Worm (Caenorhabditis elegans): ENCODE measurements around the gene cam-1.

DNA sequence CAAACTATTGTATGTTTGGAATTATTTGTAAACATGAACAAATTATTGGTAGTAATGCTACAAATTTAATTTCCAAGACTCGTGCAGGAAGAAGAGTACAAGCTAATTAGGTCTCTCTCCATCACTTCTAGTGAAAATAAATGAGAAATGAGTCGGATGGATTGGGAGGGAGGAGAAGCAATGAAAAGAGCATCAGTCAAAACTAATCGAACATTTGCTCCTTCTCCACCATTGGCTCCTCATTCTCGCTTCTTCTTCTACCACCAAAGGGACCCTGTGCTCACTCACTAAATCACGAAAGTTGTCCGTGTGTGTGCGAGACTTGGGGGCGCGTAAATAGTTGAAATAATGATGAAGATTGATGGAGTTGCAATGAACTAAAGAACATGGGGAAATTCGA lies 3.3 kb downstream of the cam-1 start:
- TF ChIP-seq B0310.2 (tag; optimal IDR thresholded peaks at IDR 0.05) (no peak), tra-4 (tag; optimal IDR thresholded peaks at IDR 0.05) (no peak), ama-1 (optimal IDR thresholded peaks at IDR 0.05) (no peak)

Measured in whole organism, early embryonic.